Fruit fly (Drosophila melanogaster) whole organism, wandering third instar larva: ENCODE data around the gene CG10646.
A peak's percentile ranks its signal among the peaks of the same experiment; 100 is the strongest.

Source experiments
- Abd-B ChIP-seq: fragments of >200 bp; optimal IDR thresholded peaks from 2 replicates; lab custom pipeline; 2017; ENCODE audit warnings: missing biosample characterization, missing genetic modification characterization
- CG32264 ChIP-seq: fragments of 200-800 bp; sonication (Bioruptor generic); optimal IDR thresholded peaks from 2 replicates; lab custom pipeline; 2016; ENCODE audit warnings: missing biosample characterization, missing genetic modification characterization
- CG9705 ChIP-seq: fragments of 200-800 bp; sonication (Bioruptor generic); optimal IDR thresholded peaks from 2 replicates; lab custom pipeline; 2018; ENCODE audit warnings: missing biosample characterization, mild to moderate bottlenecking, missing genetic modification characterization
- CrebA ChIP-seq: fragments of 200-800 bp; sonication (Bioruptor generic); optimal IDR thresholded peaks from 2 replicates; lab custom pipeline; 2016; ENCODE audit warnings: missing biosample characterization, mild to moderate bottlenecking, missing genetic modification characterization, borderline replicate concordance
- Dfd ChIP-seq: fragments of >200 bp; optimal IDR thresholded peaks from 2 replicates; lab custom pipeline; 2017; ENCODE audit warnings: missing biosample characterization, missing genetic modification characterization
- Dif ChIP-seq: fragments of 200-275, 200-300 bp; sonication (Bioruptor generic); optimal IDR thresholded peaks from 2 replicates; lab custom pipeline; 2018; ENCODE audit warnings: missing biosample characterization, missing genetic modification characterization; ENCODE audit not compliant: partially characterized antibody
- GATAd ChIP-seq: sonication (Bioruptor generic); optimal IDR thresholded peaks from 2 replicates; lab custom pipeline; 2016; ENCODE audit warnings: missing biosample characterization, missing genetic modification characterization
- HLH106 ChIP-seq: fragments of 200-800 bp; optimal IDR thresholded peaks from 3 replicates; lab custom pipeline; 2019; ENCODE audit warnings: missing biosample characterization, mild to moderate bottlenecking, missing genetic modification characterization, moderate library complexity
- Hnf4 ChIP-seq: fragments of 200-800 bp; sonication (Bioruptor generic); optimal IDR thresholded peaks from 2 replicates; lab custom pipeline; 2016; ENCODE audit warnings: missing biosample characterization, mild to moderate bottlenecking, missing genetic modification characterization
- Hr78 ChIP-seq: fragments of >200 bp; optimal IDR thresholded peaks from 2 replicates; lab custom pipeline; 2017; ENCODE audit warnings: missing biosample characterization, missing genetic modification characterization
- Hr83 ChIP-seq: fragments of 200-300 bp; sonication (Bioruptor generic); optimal IDR thresholded peaks from 2 replicates; lab custom pipeline; 2016; ENCODE audit warnings: missing biosample characterization, mild to moderate bottlenecking, missing genetic modification characterization, moderate library complexity; ENCODE audit not compliant: poor library complexity, severe bottlenecking
- Jra ChIP-seq: sonication (Bioruptor generic); optimal IDR thresholded peaks from 2 replicates; lab custom pipeline; 2016; ENCODE audit warnings: missing biosample characterization, missing genetic modification characterization
- Mio ChIP-seq: sonication (Bioruptor generic); optimal IDR thresholded peaks from 2 replicates; lab custom pipeline; 2016; ENCODE audit warnings: missing biosample characterization, missing genetic modification characterization
- Myc ChIP-seq: fragments of >200 bp; optimal IDR thresholded peaks from 2 replicates; lab custom pipeline; 2017
- N ChIP-seq: fragments of >200 bp; optimal IDR thresholded peaks from 2 replicates; lab custom pipeline; 2018; ENCODE audit warnings: missing biosample characterization, missing external identifiers, missing genetic modification characterization
- OdsH ChIP-seq: fragments of 200-800 bp; sonication (Bioruptor generic); optimal IDR thresholded peaks from 2 replicates; lab custom pipeline; 2016; ENCODE audit warnings: missing biosample characterization, mild to moderate bottlenecking, missing genetic modification characterization
- Rel ChIP-seq, 2 experiments: fragments of 200-800 bp; sonication (Bioruptor generic) in 1 of 2; optimal IDR thresholded peaks; 2 replicates in 1 of 2; 3 replicates in 1 of 2; lab custom pipeline; 2016 to 2019; ENCODE audit warnings: mild to moderate bottlenecking in 2 of 2, missing biosample characterization in 2 of 2, missing genetic modification characterization in 2 of 2, moderate library complexity in 1 of 2
- Sp1 ChIP-seq: fragments of 200-800 bp; sonication (Bioruptor generic); optimal IDR thresholded peaks from 3 replicates; lab custom pipeline; 2019; ENCODE audit warnings: missing biosample characterization, mild to moderate bottlenecking, missing genetic modification characterization, moderate library complexity
- Vsx2 ChIP-seq: fragments of 200-300, 225-300 bp; sonication (Bioruptor generic); optimal IDR thresholded peaks from 2 replicates; lab custom pipeline; 2018; ENCODE audit warnings: missing biosample characterization, missing genetic modification characterization; ENCODE audit not compliant: partially characterized antibody
- br ChIP-seq: fragments of 200-800 bp; sonication (Bioruptor generic); optimal IDR thresholded peaks from 2 replicates; lab custom pipeline; 2016; ENCODE audit warnings: missing biosample characterization, missing genetic modification characterization
- brk ChIP-seq: fragments of 200-800 bp; sonication (Bioruptor generic); optimal IDR thresholded peaks from 2 replicates; lab custom pipeline; 2016; ENCODE audit warnings: missing biosample characterization, mild to moderate bottlenecking, missing genetic modification characterization
- dl ChIP-seq, 2 experiments: fragments of 175-275, 200-275 bp in 1 of 2; fragments of 200-275 bp in 1 of 2; sonication (Bioruptor generic); optimal IDR thresholded peaks; lab custom pipeline; 2018; ENCODE audit warnings: mild to moderate bottlenecking in 2 of 2, missing biosample characterization in 2 of 2, missing genetic modification characterization in 2 of 2, moderate library complexity in 2 of 2; ENCODE audit not compliant: partially characterized antibody in 2 of 2, insufficient read depth in 1 of 2
- dmrt93B ChIP-seq: fragments of 200-800 bp; sonication (Bioruptor generic); optimal IDR thresholded peaks from 2 replicates; lab custom pipeline; 2018; ENCODE audit warnings: missing biosample characterization, mild to moderate bottlenecking, missing genetic modification characterization
- dsf ChIP-seq: sonication (Bioruptor generic); optimal IDR thresholded peaks from 2 replicates; lab custom pipeline; 2016; ENCODE audit warnings: missing biosample characterization, missing genetic modification characterization, borderline replicate concordance
- ey ChIP-seq: fragments of 200-800 bp; sonication (Bioruptor generic); optimal IDR thresholded peaks from 2 replicates; lab custom pipeline; 2016; ENCODE audit warnings: missing biosample characterization, missing genetic modification characterization
- foxo ChIP-seq, 2 experiments: fragments of 200-800 bp; sonication (Bioruptor generic); optimal IDR thresholded peaks; 2 replicates in 1 of 2; 3 replicates in 1 of 2; lab custom pipeline; 2016 to 2017; ENCODE audit warnings: missing biosample characterization in 2 of 2, missing genetic modification characterization in 2 of 2
- fru ChIP-seq: fragments of 200-800 bp; sonication (Bioruptor generic); optimal IDR thresholded peaks from 3 replicates; lab custom pipeline; 2016; ENCODE audit warnings: missing biosample characterization, mild to moderate bottlenecking, missing genetic modification characterization
- h ChIP-seq: fragments of 200-800 bp; sonication (Bioruptor generic); optimal IDR thresholded peaks from 3 replicates; lab custom pipeline; 2016; ENCODE audit warnings: missing biosample characterization, mild to moderate bottlenecking, missing genetic modification characterization
- jim ChIP-seq: fragments of 175-275, 200-325 bp; sonication (Bioruptor generic); optimal IDR thresholded peaks from 2 replicates; lab custom pipeline; 2016; ENCODE audit warnings: missing biosample characterization, mild to moderate bottlenecking, missing genetic modification characterization
- lola ChIP-seq: fragments of >200 bp; optimal IDR thresholded peaks from 2 replicates; lab custom pipeline; 2017; ENCODE audit warnings: missing biosample characterization, missing genetic modification characterization
- pan ChIP-seq: fragments of >200 bp; optimal IDR thresholded peaks from 2 replicates; lab custom pipeline; 2017
- psq ChIP-seq: fragments of 200-800 bp; sonication (Bioruptor generic); optimal IDR thresholded peaks from 3 replicates; lab custom pipeline; 2017; ENCODE audit warnings: missing biosample characterization, mild to moderate bottlenecking, missing genetic modification characterization, moderate library complexity
- rgr ChIP-seq: fragments of 200-800 bp; sonication (Bioruptor generic); optimal IDR thresholded peaks from 3 replicates; lab custom pipeline; 2016; ENCODE audit warnings: missing biosample characterization, mild to moderate bottlenecking, missing genetic modification characterization
- sage ChIP-seq: fragments of 200-800 bp; sonication (Bioruptor generic); optimal IDR thresholded peaks from 2 replicates; lab custom pipeline; 2016; ENCODE audit warnings: missing biosample characterization, mild to moderate bottlenecking, missing genetic modification characterization
- sv ChIP-seq: fragments of 200-800 bp; sonication (Bioruptor generic); optimal IDR thresholded peaks from 3 replicates; lab custom pipeline; 2016; ENCODE audit warnings: missing biosample characterization, missing genetic modification characterization
- tai ChIP-seq: sonication (Bioruptor generic); optimal IDR thresholded peaks from 2 replicates; lab custom pipeline; 2016; ENCODE audit warnings: missing biosample characterization, missing genetic modification characterization
- usp ChIP-seq: fragments of >200 bp; optimal IDR thresholded peaks from 2 replicates; lab custom pipeline; 2017; ENCODE audit warnings: missing biosample characterization, missing genetic modification characterization
- woc ChIP-seq: sonication (Bioruptor generic); optimal IDR thresholded peaks from 2 replicates; lab custom pipeline; 2016; ENCODE audit warnings: missing biosample characterization, mild to moderate bottlenecking, missing genetic modification characterization

The CG10646 gene

dm6 chr3L:12482917-12483316 is 20.8 kb downstream of the CG10646 start:
- TF ChIP-seq lola (GFP tag; lab: Kevin White, UChicago): no peak
- no peak for TF ChIP-seq Vsx2 (GFP tag; lab: Kevin White, UChicago)
- peak; percentile 13 for TF ChIP-seq ey (GFP tag; lab: Kevin White, UChicago)
- no peak for TF ChIP-seq OdsH
- TF ChIP-seq br (GFP tag; lab: Kevin White, UChicago): no peak
- TF ChIP-seq dmrt93B: no peak
- TF ChIP-seq pan: no peak
- TF ChIP-seq Dfd (GFP tag; lab: Kevin White, UChicago): no peak
- no peak for TF ChIP-seq tai (GFP tag; lab: Kevin White, UChicago)
- no peak for TF ChIP-seq GATAd (GFP tag; lab: Kevin White, UChicago)
- TF ChIP-seq usp (GFP tag; lab: Kevin White, UChicago): no peak
- TF ChIP-seq sage: no peak
- TF ChIP-seq Mio (GFP tag; lab: Kevin White, UChicago): no peak
- TF ChIP-seq Dif (GFP tag; lab: Kevin White, UChicago): no peak
- no peak for TF ChIP-seq brk
- no peak for TF ChIP-seq jim (GFP tag; lab: Kevin White, UChicago)
- peak; percentile 47 for TF ChIP-seq h
- TF ChIP-seq HLH106 (tag; lab: Kevin White, UChicago): peak; percentile 16
- TF ChIP-seq woc (GFP tag; lab: Kevin White, UChicago): no peak
- no peak for TF ChIP-seq CrebA
- peak; percentile 14 for TF ChIP-seq Hnf4 (GFP tag; lab: Kevin White, UChicago)
- TF ChIP-seq dl (GFP tag; optimal IDR thresholded peaks at IDR 0.05; lab: Kevin White, UChicago; ENCODE audit: insufficient read depth in 1 of 2, partially characterized antibody in 2 of 2): no peak
- TF ChIP-seq Myc (lab: Kevin White, UChicago): no peak
- peak; percentile 8 for TF ChIP-seq fru
- no peak for TF ChIP-seq Sp1 (GFP tag; lab: Kevin White, UChicago)
- no peak for TF ChIP-seq Hr83
- TF ChIP-seq Jra (GFP tag; lab: Kevin White, UChicago): no peak
- TF ChIP-seq N (GFP tag; lab: Kevin White, UChicago): no peak
- TF ChIP-seq Hr78 (GFP tag; lab: Kevin White, UChicago): no peak
- TF ChIP-seq foxo (GFP tag; optimal IDR thresholded peaks at IDR 0.05; lab: Kevin White, UChicago): peak in 1 of 2 experiments; percentile 16
- TF ChIP-seq Abd-B (GFP tag; lab: Kevin White, UChicago): no peak
- peak; percentile 21 for TF ChIP-seq rgr
- TF ChIP-seq CG9705: no peak
- TF ChIP-seq psq (GFP tag; lab: Kevin White, UChicago): peak; percentile 13
- TF ChIP-seq Rel (GFP tag; optimal IDR thresholded peaks at IDR 0.05; lab: Kevin White, UChicago): no peak
- no peak for TF ChIP-seq Rel (tag; optimal IDR thresholded peaks at IDR 0.05; lab: Kevin White, UChicago)
- no peak for TF ChIP-seq dsf (GFP tag; lab: Kevin White, UChicago)
- peak; percentile 68 for TF ChIP-seq sv (GFP tag; lab: Kevin White, UChicago)
- TF ChIP-seq CG32264 (GFP tag; lab: Kevin White, UChicago): no peak

dm6 chr3L:12482246-12482645 is 21.4 kb downstream of the CG10646 start, which contains the start of gene CG33725:
Gene CG33725, plus strand, starts transcription at chr3L:12482609.
- no peak for TF ChIP-seq dmrt93B
- TF ChIP-seq N (GFP tag; lab: Kevin White, UChicago): no peak
- TF ChIP-seq GATAd (GFP tag; lab: Kevin White, UChicago): no peak
- TF ChIP-seq Rel (GFP tag; optimal IDR thresholded peaks at IDR 0.05; lab: Kevin White, UChicago): no peak
- TF ChIP-seq Rel (tag; optimal IDR thresholded peaks at IDR 0.05; lab: Kevin White, UChicago): no peak
- TF ChIP-seq CG9705: no peak
- TF ChIP-seq psq (GFP tag; lab: Kevin White, UChicago): no peak
- no peak for TF ChIP-seq ey (GFP tag; lab: Kevin White, UChicago)
- no peak for TF ChIP-seq HLH106 (tag; lab: Kevin White, UChicago)
- no peak for TF ChIP-seq brk
- TF ChIP-seq lola (GFP tag; lab: Kevin White, UChicago): no peak
- no peak for TF ChIP-seq br (GFP tag; lab: Kevin White, UChicago)
- TF ChIP-seq Vsx2 (GFP tag; lab: Kevin White, UChicago): no peak
- TF ChIP-seq h: no peak
- TF ChIP-seq Mio (GFP tag; lab: Kevin White, UChicago): no peak
- no peak for TF ChIP-seq Hr78 (GFP tag; lab: Kevin White, UChicago)
- TF ChIP-seq tai (GFP tag; lab: Kevin White, UChicago): no peak
- no peak for TF ChIP-seq fru
- TF ChIP-seq dsf (GFP tag; lab: Kevin White, UChicago): no peak
- TF ChIP-seq Dif (GFP tag; lab: Kevin White, UChicago): no peak
- no peak for TF ChIP-seq CG32264 (GFP tag; lab: Kevin White, UChicago)
